Fruit fly (Drosophila melanogaster) Kc167 (cell line): Measurements from ENCODE around the gene Atg5.

Experiments
- insv ChIP-seq: fragments of >200 bp; optimal IDR thresholded peaks from 3 replicates; lab custom pipeline; 2018; ENCODE audit warnings: missing external identifiers
- psq ChIP-seq: fragments of >200 bp; optimal IDR thresholded peaks from 2 replicates; lab custom pipeline; 2017; ENCODE audit warnings: missing external identifiers
- ttk ChIP-seq: sonication (Bioruptor generic); optimal IDR thresholded peaks from 2 replicates; lab custom pipeline; 2017; ENCODE audit warnings: missing external identifiers

dm6 chrX:7308794-7309193 lies 14.8 kb downstream of the Atg5 start:
- no peak for TF ChIP-seq ttk (lab: Kevin White, UChicago)
- no peak for TF ChIP-seq insv
- no peak for TF ChIP-seq psq
